Fruit fly (Drosophila melanogaster) whole organism, prepupa: ENCODE measurements around the gene pins.

Experiments used
- CG15336 ChIP-seq: fragments of 200-800 bp; sonication (Bioruptor generic); IDR thresholded peaks from 2 replicates; pipeline ENCODE4 v1.3.6; 2022; ENCODE audit warnings: missing biosample characterization, missing genetic modification characterization
- CG4318 ChIP-seq: fragments of 200-800 bp; sonication (Bioruptor generic); optimal IDR thresholded peaks from 3 replicates; lab custom pipeline; 2017; ENCODE audit warnings: missing biosample characterization, mild to moderate bottlenecking, missing genetic modification characterization
- CG6854 ChIP-seq: fragments of 200-800 bp; sonication (Bioruptor generic); optimal IDR thresholded peaks from 2 replicates; lab custom pipeline; 2017; ENCODE audit warnings: missing biosample characterization, mild to moderate bottlenecking, missing genetic modification characterization
- Hr39 ChIP-seq: fragments of 200-800 bp; sonication (Bioruptor generic); optimal IDR thresholded peaks from 2 replicates; lab custom pipeline; 2016; ENCODE audit warnings: missing biosample characterization, missing genetic modification characterization
- Met ChIP-seq: fragments of 200-800 bp; sonication (Bioruptor generic); optimal IDR thresholded peaks from 3 replicates; lab custom pipeline; 2016; ENCODE audit warnings: missing biosample characterization, missing genetic modification characterization

- TF ChIP-seq Hr39, result peak; percentile 55
- no peak for TF ChIP-seq CG6854 (GFP tag; lab: Kevin White, UChicago)
- TF ChIP-seq Met (GFP tag; lab: Kevin White, UChicago), result peak; percentile 51
- peak; percentile 83 for TF ChIP-seq CG15336 (GFP tag; lab: Robert Waterston, UW)
- no peak for TF ChIP-seq CG4318
These were observed 25.7 kb upstream of the pins start for dm6 chr3R:27556972-27557371.
